Fruit fly (Drosophila melanogaster) Kc167 (cell line): ENCODE measurements around the gene CG1835.

Experiments
- Myc ChIP-seq: fragments of >200 bp; optimal IDR thresholded peaks from 2 replicates; lab custom pipeline; 2017; ENCODE audit warnings: missing external identifiers
- Sin3A ChIP-seq: fragments of >200 bp; optimal IDR thresholded peaks from 2 replicates; lab custom pipeline; 2018; ENCODE audit warnings: missing external identifiers

DNA sequence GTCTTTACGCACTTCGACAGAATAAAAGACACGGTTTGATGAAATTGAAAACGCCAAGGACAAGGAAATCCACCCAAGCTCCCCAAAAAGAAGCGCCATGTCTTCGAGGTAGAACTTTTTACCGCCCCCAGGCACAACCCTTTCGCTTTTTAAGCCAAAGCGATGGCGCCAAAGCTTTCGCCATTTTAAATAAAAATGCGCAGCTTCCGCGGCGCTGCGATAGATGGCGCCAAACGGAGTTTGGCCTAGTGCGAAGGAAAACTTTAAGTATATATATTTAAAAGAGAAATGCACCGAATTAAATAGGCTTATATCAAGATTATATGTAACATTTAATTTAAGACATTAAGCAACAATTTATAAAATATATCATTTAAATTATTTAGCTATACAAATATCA is 25.0 kb upstream of the CG1835 start:
- TF ChIP-seq Sin3A (lab: Kevin White, UChicago) (no peak), Myc (lab: Kevin White, UChicago) (no peak)
